Worm (Caenorhabditis elegans) whole organism, midembryonic: Measurements from ENCODE around the gene K08A2.2.

Experiments used
- T22C8.4 ChIP-seq: fragments of 200-800 bp; sonication (Bioruptor generic); IDR thresholded peaks from 2 replicates; pipeline ENCODE4 v1.3.6; 2022; ENCODE audit warnings: missing genetic modification characterization, missing compliant biosample characterization
- cog-1 ChIP-seq: sonication (generic microtip); optimal IDR thresholded peaks from 2 replicates; lab custom pipeline; 2016; ENCODE audit warnings: missing genetic modification characterization, missing compliant biosample characterization
- flt-1 ChIP-seq: fragments of 200-800 bp; sonication (Bioruptor generic); IDR thresholded peaks from 2 replicates; pipeline ENCODE4 v1.3.6; 2022; ENCODE audit warnings: missing genetic modification characterization, missing compliant biosample characterization
- klf-2 ChIP-seq: fragments of 200-800 bp; sonication (Bioruptor generic); conservative IDR thresholded peaks from 2 replicates; pipeline ENCODE4 v1.3.6; 2022; ENCODE audit warnings: missing genetic modification reagents, missing genetic modification characterization, missing compliant biosample characterization
- med-1 ChIP-seq: sonication (generic microtip); optimal IDR thresholded peaks from 2 replicates; lab custom pipeline; 2017; ENCODE audit warnings: missing genetic modification characterization, mild to moderate bottlenecking, missing compliant biosample characterization, antibody characterized with exemption, missing genetic modification reagents; ENCODE audit not compliant: insufficient read depth
- ref-1 ChIP-seq: fragments of 200-800 bp; sonication (Bioruptor generic); conservative IDR thresholded peaks from 2 replicates; pipeline ENCODE4 v1.3.6; 2022; ENCODE audit warnings: missing genetic modification reagents, missing genetic modification characterization, missing compliant biosample characterization
- tab-1 ChIP-seq: fragments of 200-800 bp; sonication (Bioruptor generic); IDR thresholded peaks from 2 replicates; pipeline ENCODE4 v1.3.6; 2022; ENCODE audit warnings: missing genetic modification characterization, missing compliant biosample characterization
- ztf-23 ChIP-seq: fragments of 200-800 bp; sonication (Bioruptor generic); IDR thresholded peaks from 2 replicates; pipeline ENCODE4 v1.3.6; 2022; ENCODE audit warnings: missing genetic modification reagents, missing genetic modification characterization, missing compliant biosample characterization
- ztf-29 ChIP-seq: fragments of 200-800 bp; sonication (Bioruptor generic); IDR thresholded peaks from 2 replicates; pipeline ENCODE4 v1.3.6; 2022; ENCODE audit warnings: missing genetic modification reagents, missing genetic modification characterization, missing compliant biosample characterization

DNA sequence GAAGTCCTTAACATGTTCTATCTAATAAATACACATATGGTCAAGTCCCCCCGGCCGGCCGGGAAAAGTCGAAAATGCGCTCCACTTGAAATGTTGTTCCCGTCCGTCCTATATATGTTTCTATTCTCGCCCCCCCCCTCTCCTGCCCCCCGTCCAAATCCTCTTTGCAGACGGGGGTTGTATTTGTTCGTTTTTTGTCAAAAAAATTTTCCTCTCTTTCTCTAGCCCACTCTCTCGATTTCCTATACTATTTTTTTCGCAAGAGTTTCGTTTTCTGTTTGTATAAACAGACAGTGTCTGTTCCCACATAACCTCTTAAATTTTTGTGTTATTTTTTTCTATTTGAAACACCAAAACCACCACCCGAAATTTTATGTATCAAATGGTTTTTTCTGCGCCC lies 24.3 kb upstream of the K08A2.2 start:
- TF ChIP-seq ztf-29 (GFP tag; lab: Robert Waterston, UW) (no peak), med-1 (GFP tag; lab: Kevin White, UChicago) (no peak), klf-2 (GFP tag; lab: Robert Waterston, UW) (no peak), cog-1 (no peak), flt-1 (GFP tag; lab: Robert Waterston, UW) (no peak), ztf-23 (GFP tag; lab: Robert Waterston, UW) (no peak), ref-1 (no peak), tab-1 (GFP tag; lab: Robert Waterston, UW) (no peak), T22C8.4 (GFP tag; lab: Robert Waterston, UW) (no peak)
